Worm (Caenorhabditis elegans): Measurements from ENCODE around the gene toe-2.

toe-2 gene

ce11 chrII:6521316-6521715, at the start of gene toe-2:
TSS of gene toe-2 (minus strand) at chrII:6521385.
- TF ChIP-seq dpl-1 (GFP tag; optimal IDR thresholded peaks at IDR 0.05), result no peak
- no peak for TF ChIP-seq ztf-4 (tag; optimal IDR thresholded peaks at IDR 0.05)
- no peak for TF ChIP-seq unc-98 (GFP tag; IDR thresholded peaks at IDR 0.05)
- no peak for TF ChIP-seq ets-5 (GFP tag; IDR thresholded peaks at IDR 0.05)
- no peak for TF ChIP-seq rnt-1 (tag; optimal IDR thresholded peaks at IDR 0.05)
- TF ChIP-seq nhr-237 (tag; optimal IDR thresholded peaks at IDR 0.05), result no peak
- TF ChIP-seq lin-13 (GFP tag; optimal IDR thresholded peaks at IDR 0.05), result no peak
- no peak for TF ChIP-seq ceh-63 (GFP tag; optimal IDR thresholded peaks at IDR 0.05)
- no peak for TF ChIP-seq ceh-88 (GFP tag; IDR thresholded peaks at IDR 0.05)
- no peak for TF ChIP-seq zip-4 (GFP tag; optimal IDR thresholded peaks at IDR 0.05)
- TF ChIP-seq efl-1 (optimal IDR thresholded peaks at IDR 0.05), result no peak
- no peak for TF ChIP-seq efl-1 (GFP tag; optimal IDR thresholded peaks at IDR 0.05 in 1 of 2)
- TF ChIP-seq dsc-1 (tag; optimal IDR thresholded peaks at IDR 0.05), result no peak
- TF ChIP-seq unc-30 (tag; optimal IDR thresholded peaks at IDR 0.05), result no peak

ce11 chrII:6568707-6569106, 47.5 kb upstream of the toe-2 start, which contains the start of gene sra-27:
TSS of gene sra-27 (plus strand) at chrII:6569007.
- TF ChIP-seq blmp-1 (tag; optimal IDR thresholded peaks at IDR 0.05) (no peak), ztf-11 (tag; optimal IDR thresholded peaks at IDR 0.05) (no peak), swsn-7 (tag; optimal IDR thresholded peaks at IDR 0.05) (no peak), egl-27 (tag; optimal IDR thresholded peaks at IDR 0.05) (no peak), lsy-2 (tag; optimal IDR thresholded peaks at IDR 0.05) (no peak), snu-23 (GFP tag; optimal IDR thresholded peaks at IDR 0.05) (no peak), nhr-77 (tag; optimal IDR thresholded peaks at IDR 0.05) (no peak), unc-62 (GFP tag; optimal IDR thresholded peaks at IDR 0.05) (no peak), aly-2 (tag; optimal IDR thresholded peaks at IDR 0.05) (no peak)

- TF ChIP-seq blmp-1 (tag; optimal IDR thresholded peaks at IDR 0.05) (peak; percentile 58), ceh-82 (tag; optimal IDR thresholded peaks at IDR 0.05) (no peak)
Observed at ce11 chrII:6566628-6567180, 45.5 kb upstream of the toe-2 start, which contains the start of the genes F18C5.5 and F18C5.9. TSS of gene F18C5.5 (minus strand) at chrII:6566728. TSS of gene F18C5.9 (plus strand) at chrII:6567130.

- TF ChIP-seq efl-1 (optimal IDR thresholded peaks at IDR 0.05) (peak; percentile 20 to 38), efl-1 (GFP tag; optimal IDR thresholded peaks at IDR 0.05 in 1 of 2) (peak in 1 of 2 experiments; percentile 94), fkh-10 (GFP tag; optimal IDR thresholded peaks at IDR 0.05) (peak; percentile 24), ceh-82 (tag; optimal IDR thresholded peaks at IDR 0.05) (peak in 2 of 3 experiments; percentile 17 to 49), sup-37 (GFP tag; optimal IDR thresholded peaks at IDR 0.05) (no peak), xbp-1 (tag; optimal IDR thresholded peaks at IDR 0.05) (peak; percentile 31), ceh-63 (GFP tag; optimal IDR thresholded peaks at IDR 0.05) (no peak), aly-2 (tag; optimal IDR thresholded peaks at IDR 0.05) (no peak), nhr-47 (tag; optimal IDR thresholded peaks at IDR 0.05) (peak; percentile 46), ceh-88 (GFP tag; IDR thresholded peaks at IDR 0.05) (no peak), F16B12.6 (tag; optimal IDR thresholded peaks at IDR 0.05) (no peak), ets-5 (GFP tag; IDR thresholded peaks at IDR 0.05) (no peak), mab-9 (GFP tag; IDR thresholded peaks at IDR 0.05) (no peak), fkh-8 (tag; optimal IDR thresholded peaks at IDR 0.05) (no peak), ztf-11 (tag; optimal IDR thresholded peaks at IDR 0.05) (no peak), aha-1 (tag; optimal IDR thresholded peaks at IDR 0.05) (no peak), snpc-4 (tag; optimal IDR thresholded peaks at IDR 0.05) (no peak), alr-1 (tag; optimal IDR thresholded peaks at IDR 0.05; ENCODE audit: borderline replicate concordance) (no peak), elt-2 (tag; optimal IDR thresholded peaks at IDR 0.05) (peak; percentile 24), nhr-12 (tag; optimal IDR thresholded peaks at IDR 0.05) (no peak), nhr-90 (tag; optimal IDR thresholded peaks at IDR 0.05; ENCODE audit: poor library complexity) (peak; percentile 25), fkh-4 (tag; optimal IDR thresholded peaks at IDR 0.05; ENCODE audit: borderline replicate concordance) (no peak), lir-3 (tag; optimal IDR thresholded peaks at IDR 0.05; ENCODE audit: poor library complexity) (peak; percentile 9), mdl-1 (tag; optimal IDR thresholded peaks at IDR 0.05) (peak in 1 of 2 experiments; percentile 12), jun-1 (tag; optimal IDR thresholded peaks at IDR 0.05) (no peak), dpl-1 (GFP tag; optimal IDR thresholded peaks at IDR 0.05) (peak in 2 of 3 experiments; percentile 17 to 25), unc-98 (GFP tag; IDR thresholded peaks at IDR 0.05) (no peak), lin-15B (tag; optimal IDR thresholded peaks at IDR 0.05) (no peak), C34B4.2 (tag; optimal IDR thresholded peaks at IDR 0.05) (no peak), irx-1 (tag; optimal IDR thresholded peaks at IDR 0.05) (no peak), lin-13 (GFP tag; optimal IDR thresholded peaks at IDR 0.05) (no peak), ceh-8 (GFP tag; optimal IDR thresholded peaks at IDR 0.05) (no peak)
Observed at ce11 chrII:6565077-6565476, 43.9 kb upstream of the toe-2 start, which contains the start of gene mpz-3. TSS of gene mpz-3 (minus strand) at chrII:6565396.
